Fruit fly (Drosophila melanogaster) whole organism, embryonic: ENCODE results near the gene CG31087.

Experiments used
- CG11456 ChIP-seq: fragments of 200-800 bp; sonication (Bioruptor generic); IDR thresholded peaks from 3 replicates; pipeline ENCODE4 v1.3.6; 2022; ENCODE audit warnings: missing biosample characterization, missing genetic modification characterization
- fru ChIP-seq: fragments of >200 bp; optimal IDR thresholded peaks from 2 replicates; lab custom pipeline; 2017
- sr ChIP-seq: fragments of 200-800 bp; sonication (Bioruptor generic); IDR thresholded peaks from 3 replicates; pipeline ENCODE4 v1.3.6; 2022; ENCODE audit warnings: missing biosample characterization, missing genetic modification characterization

DNA sequence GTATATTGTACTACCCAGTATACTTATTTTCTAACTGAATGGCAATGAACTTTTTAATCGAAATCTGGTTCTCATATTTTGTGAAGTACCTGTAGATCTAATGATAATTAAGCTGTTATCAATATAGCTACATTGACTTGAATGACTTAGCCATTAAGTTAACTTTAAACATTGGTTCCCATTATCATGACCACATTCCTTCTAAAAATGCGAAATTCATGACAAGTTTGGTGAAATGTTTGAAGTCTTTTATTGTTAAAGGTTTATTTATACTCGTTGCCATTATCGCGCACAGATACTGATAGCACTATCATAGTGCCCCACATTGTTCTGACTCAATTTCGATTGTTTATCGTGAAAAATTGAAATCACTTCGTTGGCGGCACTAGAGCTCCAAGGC is 7.3 kb upstream of the CG31087 start:
- TF ChIP-seq CG11456 (GFP tag; lab: Robert Waterston, UW) (no peak), sr (GFP tag; lab: Robert Waterston, UW) (no peak), fru (lab: Kevin White, UChicago) (no peak)
